Fruit fly (Drosophila melanogaster) whole organism, prepupa: ENCODE measurements around the gene CG32299.

Experiments
- Blimp-1 ChIP-seq: fragments of 200-800 bp; sonication (Bioruptor generic); optimal IDR thresholded peaks from 3 replicates; lab custom pipeline; 2017; ENCODE audit warnings: missing biosample characterization, missing genetic modification characterization, mild to moderate bottlenecking, moderate library complexity, missing genetic modification reagents
- CG10631 ChIP-seq: fragments of 200-800 bp; sonication (Bioruptor generic); optimal IDR thresholded peaks from 2 replicates; lab custom pipeline; 2016; ENCODE audit warnings: missing biosample characterization, missing genetic modification characterization
- CG10669 ChIP-seq: fragments of 200-800 bp; sonication (Bioruptor generic); optimal IDR thresholded peaks from 3 replicates; lab custom pipeline; 2018; ENCODE audit warnings: missing biosample characterization, mild to moderate bottlenecking, missing genetic modification characterization, moderate library complexity
- CG11294 ChIP-seq: fragments of 200-800 bp; sonication (Bioruptor generic); IDR thresholded peaks from 2 replicates; pipeline ENCODE4 v1.3.6; 2022; ENCODE audit warnings: missing biosample characterization, missing genetic modification characterization
- CG11762 ChIP-seq: fragments of 200-800 bp; sonication (Bioruptor generic); optimal IDR thresholded peaks from 3 replicates; lab custom pipeline; 2016; ENCODE audit warnings: missing biosample characterization, missing genetic modification characterization; ENCODE audit not compliant: insufficient read depth
- CG11902 ChIP-seq: fragments of 200-800 bp; sonication (Bioruptor generic); optimal IDR thresholded peaks from 3 replicates; lab custom pipeline; 2016; ENCODE audit warnings: missing biosample characterization, missing genetic modification characterization
- CG15336 ChIP-seq: fragments of 200-800 bp; sonication (Bioruptor generic); IDR thresholded peaks from 2 replicates; pipeline ENCODE4 v1.3.6; 2022; ENCODE audit warnings: missing biosample characterization, missing genetic modification characterization
- CG1621 ChIP-seq: fragments of 200-800 bp; sonication (Bioruptor generic); optimal IDR thresholded peaks from 3 replicates; lab custom pipeline; 2018; ENCODE audit warnings: missing biosample characterization, mild to moderate bottlenecking, missing genetic modification characterization
- CG16779 ChIP-seq: fragments of 200-800 bp; sonication (Bioruptor generic); optimal IDR thresholded peaks from 3 replicates; lab custom pipeline; 2017; ENCODE audit warnings: missing biosample characterization, mild to moderate bottlenecking, missing genetic modification characterization
- CG3032 ChIP-seq: fragments of 200-800 bp; optimal IDR thresholded peaks from 2 replicates; lab custom pipeline; 2019; ENCODE audit warnings: missing biosample characterization, mild to moderate bottlenecking, missing genetic modification characterization, moderate library complexity
- CG31627 ChIP-seq: fragments of 200-800 bp; sonication (Bioruptor generic); optimal IDR thresholded peaks from 3 replicates; lab custom pipeline; 2016; ENCODE audit warnings: missing biosample characterization, missing genetic modification characterization
- CG32006 ChIP-seq: fragments of 200-800 bp; sonication (Bioruptor generic); optimal IDR thresholded peaks from 3 replicates; lab custom pipeline; 2017; ENCODE audit warnings: missing biosample characterization, mild to moderate bottlenecking, missing genetic modification characterization
- CG34406 ChIP-seq: fragments of 200-800 bp; sonication (Bioruptor generic); optimal IDR thresholded peaks from 3 replicates; lab custom pipeline; 2016; ENCODE audit warnings: missing biosample characterization, missing genetic modification characterization
- CG3919 ChIP-seq: fragments of 200-800 bp; sonication (Bioruptor generic); optimal IDR thresholded peaks from 3 replicates; lab custom pipeline; 2016; ENCODE audit warnings: missing biosample characterization, missing genetic modification characterization
- CG4318 ChIP-seq: fragments of 200-800 bp; sonication (Bioruptor generic); optimal IDR thresholded peaks from 3 replicates; lab custom pipeline; 2017; ENCODE audit warnings: missing biosample characterization, mild to moderate bottlenecking, missing genetic modification characterization
- CG6163 ChIP-seq: fragments of 200-800 bp; sonication (Bioruptor generic); IDR thresholded peaks from 3 replicates; pipeline ENCODE4 v1.3.6; 2022; ENCODE audit warnings: missing biosample characterization, missing genetic modification characterization
- CG6276 ChIP-seq: fragments of 200-800 bp; sonication (Bioruptor generic); optimal IDR thresholded peaks from 2 replicates; lab custom pipeline; 2017; ENCODE audit warnings: missing biosample characterization, mild to moderate bottlenecking, missing genetic modification characterization
- CG7368 ChIP-seq: fragments of 200-800 bp; sonication (Bioruptor generic); optimal IDR thresholded peaks from 3 replicates; lab custom pipeline; 2016; ENCODE audit warnings: missing biosample characterization, missing genetic modification characterization
- CG8119 ChIP-seq: fragments of 200-800 bp; sonication (Bioruptor generic); IDR thresholded peaks from 3 replicates; pipeline ENCODE4 v1.3.6; 2022; ENCODE audit warnings: missing biosample characterization, missing genetic modification characterization
- CG8319 ChIP-seq: fragments of 200-800 bp; sonication (Bioruptor generic); optimal IDR thresholded peaks from 3 replicates; lab custom pipeline; 2016; ENCODE audit warnings: missing biosample characterization, missing genetic modification characterization
- CG8632 ChIP-seq: fragments of 200-800 bp; sonication (Bioruptor generic); optimal IDR thresholded peaks from 3 replicates; lab custom pipeline; 2016; ENCODE audit warnings: missing biosample characterization, missing genetic modification characterization
- CG9139 ChIP-seq: fragments of 200-800 bp; sonication (Bioruptor generic); optimal IDR thresholded peaks from 3 replicates; lab custom pipeline; 2017; ENCODE audit warnings: missing biosample characterization, mild to moderate bottlenecking, missing genetic modification characterization
- Eip75B ChIP-seq: fragments of 200-800 bp; sonication (Bioruptor generic); optimal IDR thresholded peaks from 3 replicates; lab custom pipeline; 2016; ENCODE audit warnings: missing biosample characterization, missing genetic modification characterization
- Eip93F ChIP-seq: fragments of 200-800 bp; sonication (Bioruptor generic); optimal IDR thresholded peaks from 2 replicates; lab custom pipeline; 2016; ENCODE audit warnings: missing biosample characterization, mild to moderate bottlenecking, missing genetic modification characterization
- Ets21C ChIP-seq: fragments of 200-800 bp; sonication (Bioruptor generic); optimal IDR thresholded peaks from 3 replicates; lab custom pipeline; 2016; ENCODE audit warnings: missing biosample characterization, missing genetic modification characterization
- Ets96B ChIP-seq: fragments of 200-800 bp; optimal IDR thresholded peaks from 2 replicates; lab custom pipeline; 2019; ENCODE audit warnings: missing biosample characterization, mild to moderate bottlenecking, missing genetic modification characterization, moderate library complexity
- Gug ChIP-seq: fragments of 200-800 bp; sonication (Bioruptor generic); IDR thresholded peaks from 2 replicates; pipeline ENCODE4 v1.3.6; 2022; ENCODE audit warnings: missing biosample characterization, missing genetic modification characterization
- Hr38 ChIP-seq: sonication (Bioruptor generic); optimal IDR thresholded peaks from 2 replicates; lab custom pipeline; 2016; ENCODE audit warnings: missing biosample characterization, missing genetic modification characterization
- Hr39 ChIP-seq: fragments of 200-800 bp; sonication (Bioruptor generic); optimal IDR thresholded peaks from 2 replicates; lab custom pipeline; 2016; ENCODE audit warnings: missing biosample characterization, missing genetic modification characterization
- Met ChIP-seq: fragments of 200-800 bp; sonication (Bioruptor generic); optimal IDR thresholded peaks from 3 replicates; lab custom pipeline; 2016; ENCODE audit warnings: missing biosample characterization, missing genetic modification characterization
- Smox ChIP-seq: fragments of 200-800 bp; sonication (Bioruptor generic); optimal IDR thresholded peaks from 3 replicates; lab custom pipeline; 2016; ENCODE audit warnings: missing biosample characterization, missing genetic modification characterization
- Sox102F ChIP-seq: fragments of 200-800 bp; sonication (Bioruptor generic); optimal IDR thresholded peaks from 2 replicates; lab custom pipeline; 2016; ENCODE audit warnings: missing biosample characterization, mild to moderate bottlenecking, missing genetic modification characterization
- Sox14 ChIP-seq: fragments of 200-800 bp; sonication (Bioruptor generic); optimal IDR thresholded peaks from 3 replicates; lab custom pipeline; 2016; ENCODE audit warnings: missing biosample characterization, missing genetic modification characterization
- Sox15 ChIP-seq: fragments of 200-800 bp; sonication (Bioruptor generic); optimal IDR thresholded peaks from 3 replicates; lab custom pipeline; 2016; ENCODE audit warnings: missing biosample characterization, missing genetic modification characterization
- acj6 ChIP-seq: fragments of 200-800 bp; sonication (Bioruptor generic); optimal IDR thresholded peaks from 3 replicates; lab custom pipeline; 2016; ENCODE audit warnings: missing biosample characterization, missing genetic modification characterization
- cyc ChIP-seq: fragments of 200-800 bp; sonication (Bioruptor generic); optimal IDR thresholded peaks from 3 replicates; lab custom pipeline; 2016; ENCODE audit warnings: missing biosample characterization, missing genetic modification characterization
- eg ChIP-seq: fragments of 200-800 bp; sonication (Bioruptor generic); IDR thresholded peaks from 3 replicates; pipeline ENCODE4 v1.3.6; 2022; ENCODE audit warnings: missing biosample characterization, missing genetic modification characterization
- esn ChIP-seq: fragments of 200-800 bp; sonication (Bioruptor generic); optimal IDR thresholded peaks from 2 replicates; lab custom pipeline; 2016; ENCODE audit warnings: missing biosample characterization, mild to moderate bottlenecking, missing genetic modification characterization, moderate library complexity
- fd59A ChIP-seq: fragments of 200-800 bp; sonication (Bioruptor generic); optimal IDR thresholded peaks from 2 replicates; lab custom pipeline; 2017; ENCODE audit warnings: missing biosample characterization, mild to moderate bottlenecking, missing genetic modification characterization, missing genetic modification reagents
- fd85E ChIP-seq: fragments of 200-800 bp; sonication (Bioruptor generic); optimal IDR thresholded peaks from 3 replicates; lab custom pipeline; 2016; ENCODE audit warnings: missing biosample characterization, missing genetic modification characterization
- fkh ChIP-seq: fragments of 200-800 bp; sonication (Bioruptor generic); optimal IDR thresholded peaks from 3 replicates; lab custom pipeline; 2017; ENCODE audit warnings: missing biosample characterization, mild to moderate bottlenecking, missing genetic modification characterization, moderate library complexity
- lz ChIP-seq: fragments of 200-800 bp; sonication (Bioruptor generic); optimal IDR thresholded peaks from 3 replicates; lab custom pipeline; 2016; ENCODE audit warnings: missing biosample characterization, missing genetic modification characterization
- net ChIP-seq: fragments of 200-800 bp; sonication (Bioruptor generic); optimal IDR thresholded peaks from 3 replicates; lab custom pipeline; 2016; ENCODE audit warnings: missing biosample characterization, missing genetic modification characterization
- pdm3 ChIP-seq: fragments of 200-800 bp; sonication (Bioruptor generic); optimal IDR thresholded peaks from 3 replicates; lab custom pipeline; 2016; ENCODE audit warnings: missing biosample characterization, missing genetic modification characterization
- salr ChIP-seq, 2 experiments: fragments of 200-800 bp; sonication (Bioruptor generic); optimal IDR thresholded peaks; 3 replicates each; lab custom pipeline; 2016 to 2018; ENCODE audit warnings: missing biosample characterization in 2 of 2, missing genetic modification characterization in 2 of 2, mild to moderate bottlenecking in 1 of 2
- spab ChIP-seq: fragments of 200-800 bp; sonication (Bioruptor generic); optimal IDR thresholded peaks from 2 replicates; lab custom pipeline; 2017; ENCODE audit warnings: missing biosample characterization, mild to moderate bottlenecking, missing genetic modification characterization, missing genetic modification reagents
- ss ChIP-seq, 2 experiments: fragments of 200-800 bp; sonication (Bioruptor generic); optimal IDR thresholded peaks; 2 replicates in 1 of 2; 3 replicates in 1 of 2; lab custom pipeline; 2017 to 2018; ENCODE audit warnings: mild to moderate bottlenecking in 2 of 2, missing biosample characterization in 2 of 2, missing genetic modification characterization in 2 of 2, moderate library complexity in 1 of 2
- topi ChIP-seq: fragments of 200-800 bp; sonication (Bioruptor generic); optimal IDR thresholded peaks from 3 replicates; lab custom pipeline; 2016; ENCODE audit warnings: missing biosample characterization, missing genetic modification characterization

CG32299 gene

DNA sequence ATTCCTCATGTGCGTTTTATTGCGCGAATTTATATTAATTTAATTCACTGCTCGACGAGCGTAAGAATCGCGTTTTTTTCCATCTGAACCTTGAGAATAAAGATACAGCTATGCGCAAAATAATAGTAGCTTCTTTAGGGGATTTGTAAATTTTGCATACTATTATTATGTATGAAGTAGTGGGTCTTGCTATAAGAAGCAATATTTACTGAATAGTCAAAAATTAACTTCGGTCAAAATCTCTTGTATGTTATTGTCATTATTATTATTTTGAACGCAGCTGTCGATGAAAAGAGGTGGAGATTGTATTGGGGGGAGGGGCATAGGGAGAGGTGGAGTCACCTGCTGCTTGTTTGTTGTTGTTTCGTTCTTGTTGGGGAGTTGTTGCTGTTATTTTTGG, 28.0 kb upstream of the CG32299 start (continued):
- TF ChIP-seq eg (GFP tag; lab: Robert Waterston, UW) (peak; percentile 89), fd59A (peak; percentile 82), ss (GFP tag; optimal IDR thresholded peaks at IDR 0.05; lab: Kevin White, UChicago) (peak; percentile 90 to 95), Blimp-1 (GFP tag; lab: Kevin White, UChicago) (peak; percentile 84), Eip93F (GFP tag; lab: Kevin White, UChicago) (peak; percentile 31), Gug (GFP tag; lab: Robert Waterston, UW) (peak; percentile 81), topi (GFP tag; lab: Kevin White, UChicago) (peak; percentile 97), Ets96B (tag; lab: Kevin White, UChicago) (peak; percentile 95), pdm3 (GFP tag; lab: Kevin White, UChicago) (peak; percentile 82), net (GFP tag; lab: Kevin White, UChicago) (peak; percentile 78), Met (peak; percentile 86), CG4318 (GFP tag; lab: Kevin White, UChicago) (peak; percentile 2), CG6163 (GFP tag; lab: Robert Waterston, UW) (peak; percentile 95), CG31627 (peak; percentile 87), CG11294 (GFP tag; lab: Robert Waterston, UW) (peak; percentile 73), Hr39 (GFP tag; lab: Kevin White, UChicago) (peak; percentile 84), esn (GFP tag; lab: Kevin White, UChicago) (peak; percentile 86), CG3032 (tag; lab: Kevin White, UChicago) (peak; percentile 80), CG11902 (GFP tag; lab: Kevin White, UChicago) (peak; percentile 93), CG8119 (GFP tag; lab: Robert Waterston, UW) (peak; percentile 81; the same call in 2 of the 3 replicates), CG34406 (GFP tag; lab: Kevin White, UChicago) (peak; percentile 81), Sox102F (GFP tag; lab: Kevin White, UChicago) (peak; percentile 82), CG11762 (peak; percentile 93), Ets21C (peak; percentile 71), CG9139 (GFP tag; lab: Kevin White, UChicago) (peak; percentile 91), CG8319 (peak; percentile 78), spab (peak; percentile 90), CG3919 (peak; percentile 95), fkh (GFP tag; lab: Kevin White, UChicago) (no peak), lz (GFP tag; lab: Kevin White, UChicago) (peak; percentile 80), CG1621 (peak; percentile 84), CG7368 (GFP tag; lab: Kevin White, UChicago) (peak; percentile 93), Sox14 (GFP tag; lab: Kevin White, UChicago) (peak; percentile 88), Sox15 (GFP tag; lab: Kevin White, UChicago) (peak; percentile 60), Hr38 (GFP tag; lab: Kevin White, UChicago) (no peak), CG15336 (GFP tag; lab: Robert Waterston, UW) (peak; percentile 90), CG16779 (tag; lab: Kevin White, UChicago) (peak; percentile 50), CG8632 (GFP tag; lab: Kevin White, UChicago) (peak; percentile 77), salr (GFP tag; optimal IDR thresholded peaks at IDR 0.05; lab: Kevin White, UChicago) (peak; percentile 52 to 67)

DNA sequence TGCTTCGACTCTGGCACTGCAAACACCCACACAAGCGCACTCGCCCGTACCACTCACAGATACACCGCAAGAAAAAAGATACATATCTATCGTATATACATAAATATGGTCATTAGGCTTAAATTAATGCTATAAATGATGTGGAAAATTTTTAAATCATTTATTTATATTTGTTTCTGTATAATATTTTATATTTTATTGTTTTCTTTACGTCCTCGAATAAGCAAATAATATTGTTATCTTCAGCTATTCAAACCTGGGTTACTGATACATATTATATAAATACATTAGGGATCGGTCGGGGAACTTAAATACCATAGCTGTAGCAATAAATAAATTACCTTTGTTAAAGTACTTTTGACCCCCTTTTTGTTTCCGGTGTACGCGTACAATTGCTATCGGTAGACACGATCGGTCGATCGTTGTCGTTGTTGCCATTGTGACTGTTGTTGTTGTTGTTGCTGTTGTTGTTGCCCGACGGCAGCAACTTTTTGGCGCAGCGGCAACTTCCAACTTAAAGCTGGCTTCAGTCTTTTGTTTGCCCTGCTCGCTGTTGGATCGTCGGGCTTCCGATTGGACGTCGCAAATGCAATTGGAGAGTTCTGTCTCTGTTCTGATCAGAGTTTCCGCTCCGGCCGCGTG, 26.7 kb upstream of the CG32299 start:
- TF ChIP-seq Smox (GFP tag; lab: Kevin White, UChicago) (peak; percentile 87), fd85E (GFP tag; lab: Kevin White, UChicago) (peak; percentile 12), CG7368 (GFP tag; lab: Kevin White, UChicago) (peak; percentile 87), fkh (GFP tag; lab: Kevin White, UChicago) (peak; percentile 60), cyc (GFP tag; lab: Kevin White, UChicago) (peak; percentile 84), Gug (GFP tag; lab: Robert Waterston, UW) (peak; percentile 80), CG32006 (peak; percentile 97), CG11294 (GFP tag; lab: Robert Waterston, UW) (peak; percentile 69), acj6 (GFP tag; lab: Kevin White, UChicago) (peak; percentile 96), CG6276 (GFP tag; lab: Kevin White, UChicago) (peak; percentile 92), Met (peak; percentile 86), CG10669 (GFP tag; lab: Kevin White, UChicago) (peak; percentile 95), Eip75B (GFP tag; lab: Kevin White, UChicago) (peak; percentile 93), pdm3 (GFP tag; lab: Kevin White, UChicago) (peak; percentile 88), CG8632 (GFP tag; lab: Kevin White, UChicago) (peak; percentile 97), Sox102F (GFP tag; lab: Kevin White, UChicago) (peak; percentile 81), net (GFP tag; lab: Kevin White, UChicago) (peak; percentile 92), Hr39 (GFP tag; lab: Kevin White, UChicago) (peak; percentile 80), CG10631 (peak; percentile 96), CG11902 (GFP tag; lab: Kevin White, UChicago) (peak; percentile 92), spab (peak; percentile 97), Blimp-1 (GFP tag; lab: Kevin White, UChicago) (peak; percentile 89), CG3919 (peak; percentile 95), CG31627 (peak; percentile 84)
